Worm (Caenorhabditis elegans) whole organism, midembryonic: ENCODE results near the gene dsl-7.

Experiments used
- cog-1 ChIP-seq: sonication (generic microtip); optimal IDR thresholded peaks from 2 replicates; lab custom pipeline; 2016; ENCODE audit warnings: missing genetic modification characterization, missing compliant biosample characterization
- flt-1 ChIP-seq: fragments of 200-800 bp; sonication (Bioruptor generic); IDR thresholded peaks from 2 replicates; pipeline ENCODE4 v1.3.6; 2022; ENCODE audit warnings: missing genetic modification characterization, missing compliant biosample characterization
- klf-2 ChIP-seq: fragments of 200-800 bp; sonication (Bioruptor generic); conservative IDR thresholded peaks from 2 replicates; pipeline ENCODE4 v1.3.6; 2022; ENCODE audit warnings: missing genetic modification reagents, missing genetic modification characterization, missing compliant biosample characterization
- med-1 ChIP-seq: sonication (generic microtip); optimal IDR thresholded peaks from 2 replicates; lab custom pipeline; 2017; ENCODE audit warnings: missing genetic modification characterization, mild to moderate bottlenecking, missing compliant biosample characterization, antibody characterized with exemption, missing genetic modification reagents; ENCODE audit not compliant: insufficient read depth
- ref-1 ChIP-seq: fragments of 200-800 bp; sonication (Bioruptor generic); conservative IDR thresholded peaks from 2 replicates; pipeline ENCODE4 v1.3.6; 2022; ENCODE audit warnings: missing genetic modification reagents, missing genetic modification characterization, missing compliant biosample characterization
- tab-1 ChIP-seq: fragments of 200-800 bp; sonication (Bioruptor generic); IDR thresholded peaks from 2 replicates; pipeline ENCODE4 v1.3.6; 2022; ENCODE audit warnings: missing genetic modification characterization, missing compliant biosample characterization
- ztf-23 ChIP-seq: fragments of 200-800 bp; sonication (Bioruptor generic); IDR thresholded peaks from 2 replicates; pipeline ENCODE4 v1.3.6; 2022; ENCODE audit warnings: missing genetic modification reagents, missing genetic modification characterization, missing compliant biosample characterization
- ztf-29 ChIP-seq: fragments of 200-800 bp; sonication (Bioruptor generic); IDR thresholded peaks from 2 replicates; pipeline ENCODE4 v1.3.6; 2022; ENCODE audit warnings: missing genetic modification reagents, missing genetic modification characterization, missing compliant biosample characterization

ce11 chrV:13043832-13044521, 51.0 kb downstream of the dsl-7 start:
- no peak for TF ChIP-seq flt-1
- TF ChIP-seq tab-1 (GFP tag; lab: Robert Waterston, UW), result no peak
- TF ChIP-seq klf-2, result no peak
- no peak for TF ChIP-seq ztf-29
- no peak for TF ChIP-seq ref-1
- no peak for TF ChIP-seq ztf-23 (GFP tag; lab: Robert Waterston, UW)
- TF ChIP-seq cog-1 (tag; lab: Kevin White, UChicago), result no peak
- no peak for TF ChIP-seq med-1
